Fruit fly (Drosophila melanogaster) whole organism, embryonic: ENCODE measurements around the gene vas.

Source experiments
- Asciz ChIP-seq: fragments of 200-800 bp; sonication (Bioruptor generic); optimal IDR thresholded peaks from 2 replicates; lab custom pipeline; 2017; ENCODE audit warnings: missing biosample characterization, mild to moderate bottlenecking, missing genetic modification characterization, missing genetic modification reagents
- CG12391 ChIP-seq: fragments of 200-800 bp; sonication (Bioruptor generic); optimal IDR thresholded peaks from 3 replicates; lab custom pipeline; 2018; ENCODE audit warnings: missing biosample characterization, mild to moderate bottlenecking, missing genetic modification characterization, moderate library complexity
- CG15479 ChIP-seq: fragments of 200-800 bp; sonication (Bioruptor generic); optimal IDR thresholded peaks from 3 replicates; lab custom pipeline; 2019; ENCODE audit warnings: missing biosample characterization, mild to moderate bottlenecking, missing genetic modification characterization, moderate library complexity
- Dfd ChIP-seq, 2 experiments: fragments of >200 bp; optimal IDR thresholded peaks; 2 replicates each; lab custom pipeline; 2017; ENCODE audit warnings: missing biosample characterization in 2 of 2, missing genetic modification characterization in 2 of 2
- NFAT ChIP-seq: fragments of 200-800 bp; sonication (Bioruptor generic); IDR thresholded peaks from 2 replicates; pipeline ENCODE4 v1.3.6; 2022; ENCODE audit warnings: missing biosample characterization, missing genetic modification characterization
- PHDP ChIP-seq: fragments of 200-800 bp; sonication (Bioruptor generic); optimal IDR thresholded peaks from 3 replicates; lab custom pipeline; 2018; ENCODE audit warnings: missing biosample characterization, mild to moderate bottlenecking, missing genetic modification characterization, moderate library complexity
- ase ChIP-seq: fragments of 200-800 bp; sonication (Bioruptor generic); IDR thresholded peaks from 3 replicates; pipeline ENCODE4 v1.3.6; 2022; ENCODE audit warnings: missing biosample characterization, missing genetic modification characterization
- croc ChIP-seq: fragments of 200-800 bp; sonication (Bioruptor generic); conservative IDR thresholded peaks from 3 replicates; pipeline ENCODE4 v1.3.6; 2022; ENCODE audit warnings: missing biosample characterization, missing genetic modification characterization
- psq ChIP-seq: fragments of 200-800 bp; sonication (Bioruptor generic); optimal IDR thresholded peaks from 2 replicates; lab custom pipeline; 2017; ENCODE audit warnings: missing biosample characterization, missing genetic modification characterization
- slbo ChIP-seq: fragments of 200-800 bp; sonication (Bioruptor generic); IDR thresholded peaks from 2 replicates; pipeline ENCODE4 v1.3.6; 2022; ENCODE audit warnings: missing biosample characterization, missing genetic modification characterization
- so ChIP-seq: fragments of 200-800 bp; sonication (Bioruptor generic); IDR thresholded peaks from 3 replicates; pipeline ENCODE4 v1.3.6; 2022; ENCODE audit warnings: missing biosample characterization, missing genetic modification characterization
- vfl ChIP-seq: fragments of 200-800 bp; sonication (Bioruptor generic); optimal IDR thresholded peaks from 2 replicates; lab custom pipeline; 2016; ENCODE audit warnings: missing biosample characterization, missing genetic modification characterization

- TF ChIP-seq Dfd (GFP tag; optimal IDR thresholded peaks at IDR 0.05; lab: Kevin White, UChicago) = no peak
- no peak for TF ChIP-seq PHDP
- peak; percentile 79 for TF ChIP-seq slbo (GFP tag; lab: Robert Waterston, UW)
- TF ChIP-seq NFAT = peak; percentile 72
- peak; percentile 15 for TF ChIP-seq CG15479
- TF ChIP-seq CG12391 (tag; lab: Kevin White, UChicago) = no peak
- no peak for TF ChIP-seq ase (GFP tag; lab: Robert Waterston, UW)
- TF ChIP-seq Asciz (GFP tag; lab: Kevin White, UChicago) = no peak
- no peak for TF ChIP-seq so (GFP tag; lab: Robert Waterston, UW)
- TF ChIP-seq vfl (GFP tag; lab: Kevin White, UChicago) = peak; percentile 26
- TF ChIP-seq croc (GFP tag; lab: Robert Waterston, UW) = no peak
- no peak for TF ChIP-seq psq (GFP tag; lab: Kevin White, UChicago)
These were observed 22.1 kb upstream of the vas start for dm6 chr2L:15039309-15039772.
